Worm (Caenorhabditis elegans) whole organism, young adult: ENCODE data around the gene srt-23.

Experiments used
- B0336.3 ChIP-seq: fragments of 200-800 bp; sonication (Bioruptor generic); IDR thresholded peaks from 2 replicates; pipeline ENCODE4 v1.3.6; 2022; ENCODE audit warnings: missing genetic modification characterization, missing compliant biosample characterization
- C06A6.2 ChIP-seq: fragments of 200-800 bp; sonication (Bioruptor generic); conservative IDR thresholded peaks from 2 replicates; pipeline ENCODE4 v1.3.6; 2022; ENCODE audit warnings: missing genetic modification characterization, missing compliant biosample characterization
- F52B5.7 ChIP-seq: sonication (generic microtip); optimal IDR thresholded peaks from 2 replicates; lab custom pipeline; 2016; ENCODE audit warnings: mild to moderate bottlenecking, missing genetic modification characterization, missing compliant biosample characterization
- K11D2.4 ChIP-seq: fragments of 200-800 bp; sonication (Bioruptor generic); IDR thresholded peaks from 2 replicates; pipeline ENCODE4 v1.3.6; 2022; ENCODE audit warnings: missing genetic modification reagents, missing genetic modification characterization, missing compliant biosample characterization
- T07F8.4 ChIP-seq: sonication (generic microtip); optimal IDR thresholded peaks from 2 replicates; lab custom pipeline; 2016; ENCODE audit warnings: mild to moderate bottlenecking, missing genetic modification characterization, moderate library complexity, missing compliant biosample characterization
- Y53F4B.3 ChIP-seq: fragments of 200-800 bp; sonication (Bioruptor generic); IDR thresholded peaks from 2 replicates; pipeline ENCODE4 v1.3.6; 2022; ENCODE audit warnings: missing genetic modification reagents, missing genetic modification characterization, missing compliant biosample characterization
- Y79H2A.3 ChIP-seq: fragments of 200-800 bp; sonication (Bioruptor generic); conservative IDR thresholded peaks from 2 replicates; pipeline ENCODE4 v1.3.6; 2022; ENCODE audit warnings: missing genetic modification reagents, missing genetic modification characterization, missing compliant biosample characterization
- akir-1 ChIP-seq: fragments of 200-800 bp; sonication (Bioruptor generic); optimal IDR thresholded peaks from 2 replicates; lab custom pipeline; 2018; ENCODE audit warnings: mild to moderate bottlenecking, missing genetic modification characterization, moderate library complexity, missing compliant biosample characterization
- aptf-2 ChIP-seq: fragments of 200-800 bp; sonication (Bioruptor generic); conservative IDR thresholded peaks from 2 replicates; pipeline ENCODE4 v1.3.6; 2022; ENCODE audit warnings: missing genetic modification reagents, missing genetic modification characterization, missing compliant biosample characterization
- atf-7 ChIP-seq: sonication (generic microtip); optimal IDR thresholded peaks from 2 replicates; lab custom pipeline; 2017; ENCODE audit warnings: mild to moderate bottlenecking, missing genetic modification characterization, missing compliant biosample characterization
- athp-1 ChIP-seq: sonication (generic microtip); optimal IDR thresholded peaks from 2 replicates; lab custom pipeline; 2017; ENCODE audit warnings: mild to moderate bottlenecking, missing genetic modification characterization, missing compliant biosample characterization
- attf-3 ChIP-seq: fragments of 200-800 bp; sonication (Bioruptor generic); conservative IDR thresholded peaks from 2 replicates; pipeline ENCODE4 v1.3.6; 2022; ENCODE audit warnings: missing genetic modification reagents, missing genetic modification characterization, missing compliant biosample characterization
- attf-5 ChIP-seq: fragments of 200-800 bp; sonication (Bioruptor generic); optimal IDR thresholded peaks from 2 replicates; lab custom pipeline; 2018; ENCODE audit warnings: mild to moderate bottlenecking, missing genetic modification characterization, missing compliant biosample characterization
- attf-6 ChIP-seq: fragments of 200-800 bp; sonication (Bioruptor generic); IDR thresholded peaks from 2 replicates; pipeline ENCODE4 v1.3.6; 2022; ENCODE audit warnings: missing genetic modification reagents, missing genetic modification characterization, missing compliant biosample characterization
- cebp-1 ChIP-seq, 2 experiments: fragments of 200-800 bp in 1 of 2; sonication (Bioruptor generic) in 1 of 2; sonication (generic microtip) in 1 of 2; IDR thresholded peaks in 1 of 2; optimal IDR thresholded peaks in 1 of 2; 2 replicates each; pipeline versions ENCODE4 v1.3.6 to Lab custom; 2017 to 2022; ENCODE audit warnings: missing compliant biosample characterization in 2 of 2, missing genetic modification characterization in 2 of 2, mild to moderate bottlenecking in 1 of 2, missing genetic modification reagents in 1 of 2, moderate library complexity in 1 of 2
- ceh-40 ChIP-seq: fragments of 200-800 bp; sonication (Bioruptor generic); IDR thresholded peaks from 2 replicates; pipeline ENCODE4 v1.3.6; 2022; ENCODE audit warnings: missing genetic modification characterization, missing compliant biosample characterization
- ceh-58 ChIP-seq: fragments of 200-800 bp; sonication (Bioruptor generic); IDR thresholded peaks from 2 replicates; pipeline ENCODE4 v1.3.6; 2022; ENCODE audit warnings: missing genetic modification characterization, missing compliant biosample characterization
- dox-1 ChIP-seq: fragments of 200-800 bp; sonication (Bioruptor generic); IDR thresholded peaks from 2 replicates; pipeline ENCODE4 v1.3.6; 2022; ENCODE audit warnings: missing genetic modification reagents, missing genetic modification characterization, missing compliant biosample characterization
- dpff-1 ChIP-seq: sonication (generic microtip); optimal IDR thresholded peaks from 2 replicates; lab custom pipeline; 2017; ENCODE audit warnings: mild to moderate bottlenecking, missing genetic modification characterization, missing compliant biosample characterization
- egl-44 ChIP-seq: fragments of 200-800 bp; sonication (Bioruptor generic); IDR thresholded peaks from 2 replicates; pipeline ENCODE4 v1.3.6; 2022; ENCODE audit warnings: missing genetic modification reagents, missing genetic modification characterization, missing compliant biosample characterization
- hlh-26 ChIP-seq: fragments of 200-800 bp; sonication (Bioruptor generic); conservative IDR thresholded peaks from 2 replicates; pipeline ENCODE4 v1.3.6; 2022; ENCODE audit warnings: missing genetic modification reagents, missing genetic modification characterization, missing compliant biosample characterization
- hmg-1.2 ChIP-seq: fragments of 200-800 bp; sonication (Bioruptor generic); IDR thresholded peaks from 2 replicates; pipeline ENCODE4 v1.3.6; 2022; ENCODE audit warnings: missing genetic modification reagents, missing genetic modification characterization, missing compliant biosample characterization
- lag-1 ChIP-seq: fragments of 200-800 bp; sonication (Bioruptor generic); IDR thresholded peaks from 2 replicates; pipeline ENCODE4 v1.3.6; 2022; ENCODE audit warnings: missing genetic modification reagents, missing genetic modification characterization, missing compliant biosample characterization
- let-526 ChIP-seq: fragments of 200-800 bp; sonication (Bioruptor generic); IDR thresholded peaks from 2 replicates; pipeline ENCODE4 v1.3.6; 2022; ENCODE audit warnings: missing genetic modification reagents, missing genetic modification characterization, missing compliant biosample characterization
- lin-54 ChIP-seq: fragments of 200-800 bp; sonication (Bioruptor generic); optimal IDR thresholded peaks from 2 replicates; lab custom pipeline; 2018; ENCODE audit warnings: mild to moderate bottlenecking, missing genetic modification characterization, missing compliant biosample characterization
- lsl-1 ChIP-seq: fragments of 200-800 bp; sonication (Bioruptor generic); optimal IDR thresholded peaks from 2 replicates; lab custom pipeline; 2018; ENCODE audit warnings: mild to moderate bottlenecking, missing genetic modification characterization, moderate library complexity, missing compliant biosample characterization
- lsy-27 ChIP-seq: sonication (generic microtip); optimal IDR thresholded peaks from 2 replicates; lab custom pipeline; 2017; ENCODE audit warnings: missing genetic modification characterization, mild to moderate bottlenecking, missing compliant biosample characterization, antibody characterized with exemption, missing genotype, borderline replicate concordance; ENCODE audit not compliant: insufficient read depth
- madf-3 ChIP-seq: fragments of 200-800 bp; sonication (Bioruptor generic); IDR thresholded peaks from 2 replicates; pipeline ENCODE4 v1.3.6; 2022; ENCODE audit warnings: missing genetic modification reagents, missing genetic modification characterization, missing compliant biosample characterization
- mcd-1 ChIP-seq: fragments of 200-800 bp; sonication (Bioruptor generic); IDR thresholded peaks from 2 replicates; pipeline ENCODE4 v1.3.6; 2022; ENCODE audit warnings: missing genetic modification reagents, missing genetic modification characterization, missing compliant biosample characterization
- mel-28 ChIP-seq: sonication (generic microtip); optimal IDR thresholded peaks from 2 replicates; lab custom pipeline; 2016; ENCODE audit warnings: borderline replicate concordance, mild to moderate bottlenecking, missing genetic modification characterization, missing compliant biosample characterization
- mes-4 ChIP-seq: sonication (generic microtip); optimal IDR thresholded peaks from 2 replicates; lab custom pipeline; 2016; ENCODE audit warnings: missing genotype, missing genetic modification characterization, missing compliant biosample characterization
- mxl-1 ChIP-seq: sonication (generic microtip); optimal IDR thresholded peaks from 2 replicates; lab custom pipeline; 2016; ENCODE audit warnings: missing genetic modification characterization, missing compliant biosample characterization
- nfyb-1 ChIP-seq: fragments of 200-800 bp; sonication (Bioruptor generic); IDR thresholded peaks from 2 replicates; pipeline ENCODE4 v1.3.6; 2022; ENCODE audit warnings: missing genetic modification reagents, missing genetic modification characterization, missing compliant biosample characterization
- nhr-120 ChIP-seq: fragments of 200-800 bp; sonication (Bioruptor generic); IDR thresholded peaks from 2 replicates; pipeline ENCODE4 v1.3.6; 2022; ENCODE audit warnings: missing genetic modification characterization, missing compliant biosample characterization
- nhr-27 ChIP-seq: fragments of 200-800 bp; sonication (Bioruptor generic); optimal IDR thresholded peaks from 2 replicates; lab custom pipeline; 2018; ENCODE audit warnings: mild to moderate bottlenecking, missing genetic modification characterization, moderate library complexity, missing compliant biosample characterization
- nhr-80 ChIP-seq: sonication (generic microtip); optimal IDR thresholded peaks from 2 replicates; lab custom pipeline; 2016; ENCODE audit warnings: missing genetic modification characterization, missing compliant biosample characterization
- nhr-90 ChIP-seq: sonication (generic microtip); optimal IDR thresholded peaks from 2 replicates; lab custom pipeline; 2016; ENCODE audit warnings: missing genotype, mild to moderate bottlenecking, missing genetic modification characterization, missing compliant biosample characterization
- pbrm-1 ChIP-seq: fragments of 200-800 bp; sonication (Bioruptor generic); IDR thresholded peaks from 2 replicates; pipeline ENCODE4 v1.3.6; 2022; ENCODE audit warnings: missing genetic modification reagents, missing genetic modification characterization, missing compliant biosample characterization
- rcor-1 ChIP-seq: fragments of 200-800 bp; sonication (Bioruptor generic); IDR thresholded peaks from 2 replicates; pipeline ENCODE4 v1.3.6; 2022; ENCODE audit warnings: missing genetic modification reagents, missing genetic modification characterization, missing compliant biosample characterization
- repo-1 ChIP-seq: sonication (generic microtip); optimal IDR thresholded peaks from 2 replicates; lab custom pipeline; 2017; ENCODE audit warnings: mild to moderate bottlenecking, missing genetic modification characterization, missing compliant biosample characterization
- rpc-1 ChIP-seq, 2 experiments: fragments of 150-350 bp in 1 of 2; sonication (generic microtip) in 1 of 2; optimal IDR thresholded peaks; 2 replicates each; lab custom pipeline; 2014 to 2018; ENCODE audit warnings: missing biosample characterization in 1 of 2, missing genetic modification characterization in 1 of 2, missing genetic modification reagents in 1 of 2, missing genotype in 1 of 2
- snpc-1.1 ChIP-seq: sonication (generic microtip); optimal IDR thresholded peaks from 2 replicates; lab custom pipeline; 2017; ENCODE audit warnings: missing genetic modification characterization, mild to moderate bottlenecking, missing compliant biosample characterization, antibody characterized with exemption, moderate library complexity, missing genotype, missing genetic modification reagents; ENCODE audit not compliant: insufficient read depth
- sptf-2 ChIP-seq: fragments of 200-800 bp; sonication (Bioruptor generic); optimal IDR thresholded peaks from 2 replicates; lab custom pipeline; 2018; ENCODE audit warnings: mild to moderate bottlenecking, missing genetic modification characterization, missing compliant biosample characterization
- unc-130 ChIP-seq: sonication (generic microtip); optimal IDR thresholded peaks from 2 replicates; lab custom pipeline; 2016; ENCODE audit warnings: missing genetic modification reagents, missing genetic modification characterization, missing compliant biosample characterization
- unc-62 ChIP-seq: fragments of 150-350 bp; optimal IDR thresholded peaks from 2 replicates; lab custom pipeline; 2014; ENCODE audit warnings: missing biosample characterization, missing genetic modification reagents, missing genetic modification characterization
- ztf-22 ChIP-seq: fragments of 200-800 bp; sonication (Bioruptor generic); optimal IDR thresholded peaks from 2 replicates; lab custom pipeline; 2018; ENCODE audit warnings: mild to moderate bottlenecking, missing genetic modification characterization, moderate library complexity, missing compliant biosample characterization
- ztf-25 ChIP-seq: fragments of 200-800 bp; sonication (Bioruptor generic); IDR thresholded peaks from 2 replicates; pipeline ENCODE4 v1.3.6; 2022; ENCODE audit warnings: missing genetic modification reagents, missing genetic modification characterization, missing compliant biosample characterization

srt-23 gene

ce11 chrIV:805693-806092, 49.2 kb downstream of the srt-23 start:
- TF ChIP-seq egl-44 (GFP tag; lab: Robert Waterston, UW), result no peak
- TF ChIP-seq K11D2.4 (GFP tag; lab: Robert Waterston, UW), result no peak

ce11 chrIV:807027-807516, 50.6 kb downstream of the srt-23 start, which contains the start of gene Y55F3BL.6:
Y55F3BL.6 (minus strand) TSS chrIV:807077.
- TF ChIP-seq hlh-26 (GFP tag; lab: Robert Waterston, UW), result no peak
- TF ChIP-seq mxl-1 (tag; lab: Kevin White, UChicago), result no peak
- no peak for TF ChIP-seq hmg-1.2 (GFP tag; lab: Robert Waterston, UW)
- no peak for TF ChIP-seq B0336.3
- TF ChIP-seq ceh-40 (GFP tag; lab: Robert Waterston, UW), result no peak
- no peak for TF ChIP-seq lsy-27 (tag; lab: Kevin White, UChicago)
- no peak for TF ChIP-seq repo-1 (tag; lab: Kevin White, UChicago)
- TF ChIP-seq ceh-58 (GFP tag; lab: Robert Waterston, UW), result no peak
- no peak for TF ChIP-seq Y79H2A.3
- peak; percentile 31; the same call in 1 of the 2 replicates for TF ChIP-seq mcd-1 (GFP tag; lab: Robert Waterston, UW)
- 0 out of 2 replicates have a peak, but pooled peaks have one; percentile 50 for TF ChIP-seq madf-3 (GFP tag; lab: Robert Waterston, UW)
- no peak for TF ChIP-seq Y53F4B.3 (GFP tag; lab: Robert Waterston, UW)
- no peak for TF ChIP-seq snpc-1.1 (tag; lab: Kevin White, UChicago)
- no peak for TF ChIP-seq pbrm-1 (GFP tag; lab: Robert Waterston, UW)
- no peak for TF ChIP-seq T07F8.4 (tag; lab: Kevin White, UChicago)
- TF ChIP-seq ztf-25 (GFP tag; lab: Robert Waterston, UW), result no peak
- no peak for TF ChIP-seq dpff-1 (tag; lab: Kevin White, UChicago)
- no peak for TF ChIP-seq rpc-1 (optimal IDR thresholded peaks at IDR 0.05; lab: Kevin White, UChicago)
- TF ChIP-seq rpc-1 (tag; optimal IDR thresholded peaks at IDR 0.05; lab: Kevin White, UChicago), result no peak
- no peak for TF ChIP-seq nhr-90 (tag; lab: Kevin White, UChicago)
- peak; percentile 85 for TF ChIP-seq attf-3
- TF ChIP-seq unc-62 (GFP tag; lab: Kevin White, UChicago), result no peak
- TF ChIP-seq aptf-2 (GFP tag; lab: Robert Waterston, UW), result no peak
- TF ChIP-seq ztf-22 (GFP tag; lab: Kevin White, UChicago), result no peak
- TF ChIP-seq let-526, result no peak
- no peak for TF ChIP-seq akir-1 (GFP tag; lab: Kevin White, UChicago)
- no peak for TF ChIP-seq lag-1
- TF ChIP-seq mes-4 (tag; lab: Kevin White, UChicago), result no peak
- TF ChIP-seq dox-1, result no peak
- TF ChIP-seq rcor-1 (GFP tag; lab: Robert Waterston, UW), result no peak
- no peak for TF ChIP-seq cebp-1 (GFP tag; IDR thresholded peaks at IDR 0.05; lab: Robert Waterston, UW)
- peak; percentile 18 for TF ChIP-seq cebp-1 (tag; optimal IDR thresholded peaks at IDR 0.05; lab: Kevin White, UChicago)
- TF ChIP-seq sptf-2 (GFP tag; lab: Kevin White, UChicago), result no peak
- TF ChIP-seq unc-130 (GFP tag; lab: Kevin White, UChicago), result no peak
- no peak for TF ChIP-seq athp-1 (tag; lab: Kevin White, UChicago)
- peak; percentile 89 for TF ChIP-seq lin-54 (GFP tag; lab: Kevin White, UChicago)
- no peak for TF ChIP-seq F52B5.7 (tag; lab: Kevin White, UChicago)
- no peak for TF ChIP-seq attf-5 (GFP tag; lab: Kevin White, UChicago)
- no peak for TF ChIP-seq atf-7 (tag; lab: Kevin White, UChicago)
- TF ChIP-seq mel-28 (tag; lab: Kevin White, UChicago), result no peak
- TF ChIP-seq lsl-1 (GFP tag; lab: Kevin White, UChicago), result peak; percentile 31
- no peak for TF ChIP-seq nhr-120 (GFP tag; lab: Robert Waterston, UW)
- TF ChIP-seq nfyb-1 (GFP tag; lab: Robert Waterston, UW), result no peak
- TF ChIP-seq nhr-27 (tag; lab: Kevin White, UChicago), result no peak
- no peak for TF ChIP-seq nhr-80 (tag; lab: Kevin White, UChicago)
- no peak for TF ChIP-seq C06A6.2 (GFP tag; lab: Robert Waterston, UW)
- TF ChIP-seq attf-6 (GFP tag; lab: Robert Waterston, UW), result no peak
